Fruit fly (Drosophila melanogaster): ENCODE data around the gene CG7518.

CG7518 gene

DNA sequence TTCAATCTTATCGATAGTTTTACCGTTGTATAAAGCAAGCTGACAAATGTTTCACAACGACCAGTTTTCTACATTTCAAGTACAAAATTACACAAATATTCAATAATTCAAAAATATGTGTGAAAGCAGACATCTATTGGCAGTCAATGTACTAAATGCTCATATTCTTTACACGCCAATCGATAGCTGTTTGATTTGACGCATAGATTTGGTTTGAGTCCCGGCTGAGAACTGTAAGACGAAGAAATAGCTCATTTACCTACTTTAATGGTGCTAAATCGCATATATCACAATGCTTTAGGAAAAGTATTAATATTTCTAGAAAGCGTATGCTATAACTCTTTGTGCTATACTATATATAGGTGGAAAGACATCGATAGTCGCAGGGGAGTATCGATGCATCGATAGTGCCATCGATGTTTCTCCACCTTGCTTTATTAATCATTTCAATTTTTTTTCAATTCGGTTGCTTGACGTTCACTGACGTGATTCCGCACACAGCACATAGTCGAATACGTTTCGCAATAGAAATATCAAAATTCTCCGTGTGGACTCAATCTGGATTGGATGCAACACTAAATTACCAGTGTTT, 17.2 kb upstream of the CG7518 start, which contains the start of gene Paip2:
TSS of gene Paip2 (plus strand) at position 165 of the 592 bp plus-strand sequence.
- TF ChIP-seq D1 (tag; optimal IDR thresholded peaks at IDR 0.05), result no peak
- 0 out of 3 replicates have a peak, but pooled peaks have one; percentile 28 for TF ChIP-seq CG4496 (GFP tag; IDR thresholded peaks at IDR 0.05)

- peak; percentile 43; the same call in 1 of the 3 replicates for TF ChIP-seq fd96Ca (GFP tag; IDR thresholded peaks at IDR 0.05)
- no peak for TF ChIP-seq gl (tag; optimal IDR thresholded peaks at IDR 0.05)
- TF ChIP-seq CG34367 (tag; optimal IDR thresholded peaks at IDR 0.05), result peak; percentile 65
- TF ChIP-seq Pif1A (GFP tag; optimal IDR thresholded peaks at IDR 0.05), result peak; percentile 80
- TF ChIP-seq CG14655 (GFP tag; optimal IDR thresholded peaks at IDR 0.05), result peak; percentile 86
- TF ChIP-seq Ets98B (GFP tag; IDR thresholded peaks at IDR 0.05), result peak; percentile 29
- peak; percentile 91 for TF ChIP-seq EcR (GFP tag; optimal IDR thresholded peaks at IDR 0.05)
- peak; percentile 76 for TF ChIP-seq CG9948 (tag; optimal IDR thresholded peaks at IDR 0.05)
- peak; percentile 87 for TF ChIP-seq CG8159 (tag; optimal IDR thresholded peaks at IDR 0.05)
- peak; percentile 73; the same call in 2 of the 3 replicates for TF ChIP-seq CG4496 (GFP tag; IDR thresholded peaks at IDR 0.05)
- TF ChIP-seq Snoo (tag; optimal IDR thresholded peaks at IDR 0.05), result peak; percentile 66
- TF ChIP-seq CG32121 (GFP tag; IDR thresholded peaks at IDR 0.05), result peak; percentile 75
- peak; percentile 76 for TF ChIP-seq CG8301 (tag; optimal IDR thresholded peaks at IDR 0.05)
- peak; percentile 54; the same call in 1 of the 2 replicates for TF ChIP-seq CG12605 (GFP tag; IDR thresholded peaks at IDR 0.05)
- TF ChIP-seq D1 (tag; optimal IDR thresholded peaks at IDR 0.05), result no peak
- 0 out of 2 replicates have a peak, but pooled peaks have one; percentile 17 for TF ChIP-seq rn (GFP tag; IDR thresholded peaks at IDR 0.05)
- TF ChIP-seq CG15710 (tag; optimal IDR thresholded peaks at IDR 0.05), result peak; percentile 72
- TF ChIP-seq CG17806 (tag; optimal IDR thresholded peaks at IDR 0.05), result peak; percentile 73
- TF ChIP-seq Pif1B (GFP tag; optimal IDR thresholded peaks at IDR 0.05), result peak; percentile 46
- TF ChIP-seq CG10348 (GFP tag; IDR thresholded peaks at IDR 0.05), result no peak
- TF ChIP-seq CG13204 (GFP tag; optimal IDR thresholded peaks at IDR 0.05), result peak; percentile 36
Measured at dm6 chr3R:12981334-12982166, 16.3 kb upstream of the CG7518 start.

dm6 chr3R:12982167-12982981, 15.5 kb upstream of the CG7518 start:
- TF ChIP-seq CG8159 (tag; optimal IDR thresholded peaks at IDR 0.05) (peak; percentile 69), CG9948 (tag; optimal IDR thresholded peaks at IDR 0.05) (peak; percentile 56), Pif1B (GFP tag; optimal IDR thresholded peaks at IDR 0.05) (peak; percentile 67), CG12605 (GFP tag; IDR thresholded peaks at IDR 0.05) (peak; percentile 64), CG8301 (tag; optimal IDR thresholded peaks at IDR 0.05) (peak; percentile 69), CG32121 (GFP tag; IDR thresholded peaks at IDR 0.05) (peak; percentile 74), D1 (tag; optimal IDR thresholded peaks at IDR 0.05) (peak; percentile 74), CG4496 (GFP tag; IDR thresholded peaks at IDR 0.05) (peak; percentile 79), fd96Ca (GFP tag; IDR thresholded peaks at IDR 0.05) (peak; percentile 59; the same call in 1 of the 3 replicates), CG15710 (tag; optimal IDR thresholded peaks at IDR 0.05) (peak; percentile 67), Pif1A (GFP tag; optimal IDR thresholded peaks at IDR 0.05) (peak; percentile 29), CG13204 (GFP tag; optimal IDR thresholded peaks at IDR 0.05) (no peak), EcR (GFP tag; optimal IDR thresholded peaks at IDR 0.05) (peak; percentile 84), rn (GFP tag; IDR thresholded peaks at IDR 0.05) (peak; percentile 27; the same call in 1 of the 2 replicates), Ets98B (GFP tag; IDR thresholded peaks at IDR 0.05) (peak; percentile 75), CG34367 (tag; optimal IDR thresholded peaks at IDR 0.05) (peak; percentile 64), Snoo (tag; optimal IDR thresholded peaks at IDR 0.05) (peak; percentile 51), CG17806 (tag; optimal IDR thresholded peaks at IDR 0.05) (peak; percentile 63), gl (tag; optimal IDR thresholded peaks at IDR 0.05) (peak; percentile 52), CG14655 (GFP tag; optimal IDR thresholded peaks at IDR 0.05) (no peak), CG10348 (GFP tag; IDR thresholded peaks at IDR 0.05) (peak; percentile 13; the same call in 1 of the 2 replicates)

DNA sequence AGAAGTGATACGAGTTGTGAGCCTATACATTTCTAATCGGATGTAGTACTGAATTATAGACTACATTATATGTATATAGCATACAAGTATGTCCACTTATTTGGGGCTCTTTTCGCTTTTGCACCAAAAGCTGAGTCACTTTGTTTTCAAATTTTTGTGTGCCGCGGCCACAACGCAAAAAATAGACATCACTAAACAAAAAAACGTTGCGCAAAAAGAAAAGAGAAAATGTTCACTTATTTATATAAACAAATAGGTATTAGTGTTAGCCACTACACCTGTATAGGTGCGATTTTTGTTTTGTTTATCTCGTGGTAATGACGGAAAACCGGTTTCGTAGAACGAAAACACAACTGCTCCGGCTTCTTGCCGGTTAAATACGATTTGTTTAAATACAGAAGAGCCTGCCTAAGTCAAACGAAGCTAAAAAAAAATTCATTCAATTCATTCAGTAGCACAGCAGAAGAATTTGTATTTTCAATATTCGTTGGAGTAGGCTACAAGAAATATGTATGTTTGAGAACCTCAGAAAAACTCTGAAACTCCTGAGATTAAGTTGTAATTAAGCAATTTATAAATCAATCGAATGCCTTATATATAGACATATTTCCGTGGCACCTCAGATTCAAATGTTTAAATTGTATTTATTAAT, 14.8 kb upstream of the CG7518 start:
- no peak for TF ChIP-seq fd96Ca (GFP tag; IDR thresholded peaks at IDR 0.05)
- peak; percentile 49; the same call in 1 of the 2 replicates for TF ChIP-seq CG12605 (GFP tag; IDR thresholded peaks at IDR 0.05)
